Fruit fly (Drosophila melanogaster) whole organism, pupa: ENCODE results near the gene CG3457.

Experiments used
- CG10348 ChIP-seq: fragments of 200-800 bp; sonication (Bioruptor generic); IDR thresholded peaks from 2 replicates; pipeline ENCODE4 v1.3.6; 2022; ENCODE audit warnings: missing biosample characterization, missing genetic modification characterization
- CG12605 ChIP-seq: fragments of 200-800 bp; sonication (Bioruptor generic); IDR thresholded peaks from 2 replicates; pipeline ENCODE4 v1.3.6; 2022; ENCODE audit warnings: missing biosample characterization, missing genetic modification characterization
- CG13204 ChIP-seq: fragments of 200-800 bp; sonication (Bioruptor generic); optimal IDR thresholded peaks from 2 replicates; lab custom pipeline; 2018; ENCODE audit warnings: missing biosample characterization, mild to moderate bottlenecking, missing genetic modification characterization, moderate library complexity
- CG14655 ChIP-seq: fragments of 200-800 bp; sonication (Bioruptor generic); optimal IDR thresholded peaks from 3 replicates; lab custom pipeline; 2017; ENCODE audit warnings: mild to moderate bottlenecking, missing biosample characterization, missing genetic modification reagents, missing genetic modification characterization
- CG15710 ChIP-seq: fragments of 200-800 bp; sonication (Bioruptor generic); optimal IDR thresholded peaks from 2 replicates; lab custom pipeline; 2018; ENCODE audit warnings: missing biosample characterization, mild to moderate bottlenecking, missing genetic modification characterization, moderate library complexity
- CG17806 ChIP-seq: fragments of 200-800 bp; sonication (Bioruptor generic); optimal IDR thresholded peaks from 2 replicates; lab custom pipeline; 2018; ENCODE audit warnings: missing biosample characterization, mild to moderate bottlenecking, missing genetic modification characterization, moderate library complexity
- CG32121 ChIP-seq: fragments of 200-800 bp; sonication (Bioruptor generic); IDR thresholded peaks from 2 replicates; pipeline ENCODE4 v1.3.6; 2022; ENCODE audit warnings: missing biosample characterization, missing genetic modification characterization
- CG34367 ChIP-seq: fragments of 200-800 bp; sonication (Bioruptor generic); optimal IDR thresholded peaks from 2 replicates; lab custom pipeline; 2018; ENCODE audit warnings: missing biosample characterization, mild to moderate bottlenecking, missing genetic modification characterization
- CG4496 ChIP-seq: fragments of 200-800 bp; sonication (Bioruptor generic); IDR thresholded peaks from 3 replicates; pipeline ENCODE4 v1.3.6; 2022; ENCODE audit warnings: missing biosample characterization, missing genetic modification characterization
- CG8159 ChIP-seq: fragments of 200-800 bp; sonication (Bioruptor generic); optimal IDR thresholded peaks from 3 replicates; lab custom pipeline; 2018; ENCODE audit warnings: missing biosample characterization, mild to moderate bottlenecking, missing genetic modification characterization, moderate library complexity
- CG8301 ChIP-seq: fragments of 200-800 bp; sonication (Bioruptor generic); optimal IDR thresholded peaks from 2 replicates; lab custom pipeline; 2018; ENCODE audit warnings: missing biosample characterization, mild to moderate bottlenecking, missing genetic modification characterization
- CG9948 ChIP-seq: fragments of 200-800 bp; sonication (Bioruptor generic); optimal IDR thresholded peaks from 2 replicates; lab custom pipeline; 2018; ENCODE audit warnings: missing biosample characterization, mild to moderate bottlenecking, missing genetic modification characterization, moderate library complexity
- D1 ChIP-seq: fragments of 200-800 bp; sonication (Bioruptor generic); optimal IDR thresholded peaks from 2 replicates; lab custom pipeline; 2018; ENCODE audit warnings: missing biosample characterization, mild to moderate bottlenecking, missing genetic modification characterization, moderate library complexity
- EcR ChIP-seq: fragments of 200-800 bp; sonication (Bioruptor generic); optimal IDR thresholded peaks from 3 replicates; lab custom pipeline; 2019; ENCODE audit warnings: missing biosample characterization, missing genetic modification characterization, mild to moderate bottlenecking, moderate library complexity, missing genetic modification reagents
- Ets98B ChIP-seq: fragments of 200-800 bp; sonication (Bioruptor generic); IDR thresholded peaks from 2 replicates; pipeline ENCODE4 v1.3.6; 2022; ENCODE audit warnings: missing biosample characterization, missing genetic modification characterization
- Pif1A ChIP-seq: fragments of 200-800 bp; sonication (Bioruptor generic); optimal IDR thresholded peaks from 3 replicates; lab custom pipeline; 2016; ENCODE audit warnings: missing biosample characterization, missing genetic modification characterization
- Pif1B ChIP-seq: fragments of 200-800 bp; sonication (Bioruptor generic); optimal IDR thresholded peaks from 3 replicates; lab custom pipeline; 2016; ENCODE audit warnings: missing biosample characterization, missing genetic modification characterization
- Snoo ChIP-seq: fragments of 200-800 bp; sonication (Bioruptor generic); optimal IDR thresholded peaks from 3 replicates; lab custom pipeline; 2017; ENCODE audit warnings: missing biosample characterization, mild to moderate bottlenecking, missing genetic modification characterization, inconsistent platforms
- fd96Ca ChIP-seq: fragments of 200-800 bp; sonication (Bioruptor generic); IDR thresholded peaks from 3 replicates; pipeline ENCODE4 v1.3.6; 2022; ENCODE audit warnings: missing biosample characterization, missing genetic modification characterization
- gl ChIP-seq: fragments of 200-800 bp; sonication (Bioruptor generic); optimal IDR thresholded peaks from 2 replicates; lab custom pipeline; 2018; ENCODE audit warnings: missing biosample characterization, mild to moderate bottlenecking, missing genetic modification characterization
- rn ChIP-seq: fragments of 200-800 bp; sonication (Bioruptor generic); IDR thresholded peaks from 2 replicates; pipeline ENCODE4 v1.3.6; 2022; ENCODE audit warnings: missing biosample characterization, missing genetic modification characterization

CG3457 gene

dm6 chrX:2187520-2187919, at the start of gene CG3457:
Gene CG3457 (plus strand): TSS chrX:2187820.
- no peak for TF ChIP-seq CG15710 (tag; lab: Kevin White, UChicago)
- no peak for TF ChIP-seq CG14655
- TF ChIP-seq CG9948 (tag; lab: Kevin White, UChicago): no peak

- TF ChIP-seq EcR (no peak), CG8301 (tag; lab: Kevin White, UChicago) (no peak), CG10348 (GFP tag; lab: Robert Waterston, UW) (no peak)
These were observed 49.4 kb upstream of the CG3457 start, which contains the start of gene ph-p for dm6 chrX:2138342-2138416. Gene ph-p (minus strand): TSS chrX:2138371.

- TF ChIP-seq CG14655 (no peak), fd96Ca (GFP tag; lab: Robert Waterston, UW) (no peak), D1 (tag; lab: Kevin White, UChicago) (no peak), CG9948 (tag; lab: Kevin White, UChicago) (no peak), CG12605 (GFP tag; lab: Robert Waterston, UW) (no peak)
- TF ChIP-seq, all 21 proteins: peak for 0
These were observed 49.2 kb upstream of the CG3457 start for dm6 chrX:2138417-2138816.

- TF ChIP-seq Ets98B (GFP tag; lab: Robert Waterston, UW): no peak
- no peak for TF ChIP-seq D1 (tag; lab: Kevin White, UChicago)
- TF ChIP-seq CG32121 (GFP tag; lab: Robert Waterston, UW): no peak
- no peak for TF ChIP-seq CG12605 (GFP tag; lab: Robert Waterston, UW)
- TF ChIP-seq CG15710 (tag; lab: Kevin White, UChicago): no peak
- no peak for TF ChIP-seq Pif1B (GFP tag; lab: Kevin White, UChicago)
- TF ChIP-seq CG8301 (tag; lab: Kevin White, UChicago): no peak
- no peak for TF ChIP-seq rn (GFP tag; lab: Robert Waterston, UW)
- TF ChIP-seq EcR: no peak
These were observed 48.0 kb upstream of the CG3457 start for dm6 chrX:2139610-2140009.

DNA sequence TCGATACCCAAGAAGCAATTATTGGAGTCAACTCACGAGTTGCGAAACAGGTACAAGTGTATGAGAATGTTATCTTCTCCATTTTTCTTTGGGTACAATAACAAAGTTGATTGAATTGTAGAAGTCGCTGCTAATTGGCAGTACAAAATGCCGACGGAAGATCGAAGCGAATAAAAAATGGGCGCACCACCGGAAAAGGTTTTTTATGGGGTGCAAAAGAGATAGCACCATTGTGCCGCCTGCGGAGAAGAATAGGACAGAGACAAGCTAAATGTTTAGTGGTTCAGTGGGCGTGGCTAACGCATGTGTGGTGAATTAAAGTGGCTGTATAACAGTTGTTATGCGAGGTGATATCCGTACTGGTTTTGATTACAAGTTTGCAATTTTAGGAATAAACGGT, 47.1 kb upstream of the CG3457 start:
- TF ChIP-seq CG15710 (tag; lab: Kevin White, UChicago) (no peak), fd96Ca (GFP tag; lab: Robert Waterston, UW) (no peak), D1 (tag; lab: Kevin White, UChicago) (no peak), CG4496 (peak; percentile 40; the same call in 1 of the 3 replicates), CG32121 (GFP tag; lab: Robert Waterston, UW) (no peak), CG12605 (GFP tag; lab: Robert Waterston, UW) (peak; percentile 30; the same call in 1 of the 2 replicates), Pif1B (GFP tag; lab: Kevin White, UChicago) (no peak)
- TF ChIP-seq, all 21 proteins: peak for 2

DNA sequence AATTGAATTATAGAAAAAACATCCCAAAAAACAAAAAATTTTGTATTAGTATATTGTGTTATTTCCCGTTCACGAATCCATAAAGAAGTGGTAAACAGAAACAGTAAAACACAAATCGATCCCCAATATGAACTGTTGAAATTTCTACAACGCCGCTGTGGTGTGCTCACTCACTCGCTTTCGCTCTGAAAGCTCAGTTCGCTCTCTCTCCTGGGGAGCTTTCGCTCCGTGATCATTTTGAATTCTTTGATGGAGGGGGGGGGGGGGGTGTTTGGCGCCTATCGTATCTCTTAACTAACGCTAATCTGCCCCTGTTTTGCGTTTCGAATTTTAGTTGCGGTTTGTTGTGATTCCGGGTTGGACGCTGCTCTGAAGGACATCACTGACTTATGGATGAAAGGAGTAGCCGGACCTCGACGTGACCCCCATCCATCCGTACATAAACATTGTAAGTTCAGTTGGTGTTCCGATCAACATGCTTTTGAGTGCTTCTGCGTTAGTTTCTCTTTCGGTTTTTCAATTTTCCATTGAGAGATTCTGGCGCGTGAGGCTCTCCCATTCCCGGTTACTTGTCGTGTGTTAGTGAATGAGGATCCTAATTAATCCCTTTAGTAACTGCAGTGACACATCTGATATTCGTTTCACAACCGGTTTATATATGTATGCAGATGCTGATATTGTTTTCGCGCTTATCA, 46.3 kb upstream of the CG3457 start, which contains the start of gene D2hgdh:
D2hgdh (plus strand) TSS at position 331 of the 695 bp plus-strand sequence.
- no peak for TF ChIP-seq fd96Ca (GFP tag; lab: Robert Waterston, UW)
- TF ChIP-seq rn (GFP tag; lab: Robert Waterston, UW): no peak
- peak; percentile 5 for TF ChIP-seq CG17806 (tag; lab: Kevin White, UChicago)
- TF ChIP-seq CG12605 (GFP tag; lab: Robert Waterston, UW): no peak
- no peak for TF ChIP-seq CG14655
- peak; percentile 49; the same call in 1 of the 2 replicates for TF ChIP-seq CG32121 (GFP tag; lab: Robert Waterston, UW)
- no peak for TF ChIP-seq D1 (tag; lab: Kevin White, UChicago)
- TF ChIP-seq EcR: no peak
- TF ChIP-seq CG10348 (GFP tag; lab: Robert Waterston, UW): no peak
- TF ChIP-seq CG34367 (tag; lab: Kevin White, UChicago): no peak
- TF ChIP-seq Ets98B (GFP tag; lab: Robert Waterston, UW): peak; percentile 69
- TF ChIP-seq CG4496: peak; percentile 65
- TF ChIP-seq Snoo (tag; lab: Kevin White, UChicago): peak; percentile 29
- no peak for TF ChIP-seq CG15710 (tag; lab: Kevin White, UChicago)
- TF ChIP-seq, all 21 proteins: peak for 5

dm6 chrX:2141854-2142216, 45.8 kb upstream of the CG3457 start:
- TF ChIP-seq CG17806 (tag; lab: Kevin White, UChicago): peak; percentile 2
- peak; percentile 46; the same call in 1 of the 2 replicates for TF ChIP-seq CG12605 (GFP tag; lab: Robert Waterston, UW)
- TF ChIP-seq CG8159 (tag; lab: Kevin White, UChicago): peak; percentile 16
- peak; percentile 34 for TF ChIP-seq CG14655
- TF ChIP-seq Snoo (tag; lab: Kevin White, UChicago): peak; percentile 6
- TF ChIP-seq CG34367 (tag; lab: Kevin White, UChicago): no peak
- peak; percentile 51 for TF ChIP-seq CG32121 (GFP tag; lab: Robert Waterston, UW)
- TF ChIP-seq CG9948 (tag; lab: Kevin White, UChicago): no peak
- peak; percentile 20 for TF ChIP-seq gl
- peak; percentile 5 for TF ChIP-seq CG15710 (tag; lab: Kevin White, UChicago)
- peak; percentile 54 for TF ChIP-seq Pif1A
- peak; percentile 37; the same call in 1 of the 2 replicates for TF ChIP-seq Ets98B (GFP tag; lab: Robert Waterston, UW)
- peak; percentile 58 for TF ChIP-seq Pif1B (GFP tag; lab: Kevin White, UChicago)
- no peak for TF ChIP-seq CG13204
- peak; percentile 11 for TF ChIP-seq CG8301 (tag; lab: Kevin White, UChicago)
- TF ChIP-seq EcR: no peak
- no peak for TF ChIP-seq CG10348 (GFP tag; lab: Robert Waterston, UW)
- no peak for TF ChIP-seq D1 (tag; lab: Kevin White, UChicago)
- no peak for TF ChIP-seq fd96Ca (GFP tag; lab: Robert Waterston, UW)
- TF ChIP-seq CG4496: peak; percentile 60; the same call in 2 of the 3 replicates
